Fruit fly (Drosophila melanogaster): Measurements from ENCODE around the gene Cisd2.

DNA sequence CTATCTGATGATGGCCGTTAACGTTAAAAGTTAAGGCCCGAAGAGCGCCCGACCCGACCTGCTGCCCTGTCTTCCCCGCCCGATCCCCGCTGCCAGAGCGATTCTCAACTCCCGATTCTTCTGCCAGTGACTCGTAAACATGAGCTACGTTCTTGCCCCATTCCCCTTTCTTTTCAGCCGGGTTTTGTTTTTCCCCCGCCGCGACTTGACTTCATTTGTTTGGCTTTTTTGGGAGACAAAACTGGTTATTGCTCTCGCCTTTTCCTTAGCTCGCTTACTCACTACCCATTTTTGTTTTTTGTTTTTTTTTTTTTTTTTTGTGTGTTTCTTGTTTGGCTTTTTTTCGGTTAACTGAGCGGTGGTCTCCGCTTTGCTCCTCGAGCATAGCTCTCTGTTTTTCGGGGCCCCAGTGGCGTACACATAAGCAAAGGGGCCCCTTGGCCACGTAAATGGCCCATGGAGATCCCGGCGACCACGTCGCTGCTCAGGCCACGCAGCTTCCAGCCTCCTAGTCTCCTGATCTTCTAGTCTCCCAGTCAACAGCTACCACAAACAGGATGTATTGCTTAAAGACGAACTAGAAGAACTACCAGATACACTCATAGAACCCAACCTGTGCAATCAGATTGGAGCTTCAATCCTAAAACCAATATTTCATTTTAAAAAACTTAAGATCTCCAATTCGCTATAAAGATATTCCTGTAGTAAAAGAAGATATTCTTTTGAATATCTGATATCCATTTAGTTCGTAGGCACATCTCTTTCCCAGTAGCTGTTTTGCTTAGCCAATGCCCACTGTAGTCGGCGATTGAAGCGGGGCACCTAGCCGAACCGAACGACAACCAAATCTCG, 12.5 kb downstream of the Cisd2 start:
- TF ChIP-seq psq (optimal IDR thresholded peaks at IDR 0.05) (no peak), h (optimal IDR thresholded peaks at IDR 0.05) (no peak), Myc (optimal IDR thresholded peaks at IDR 0.05) (no peak)

All from Kc167 (cell line).